Worm (Caenorhabditis elegans): ENCODE measurements around the gene egl-46.

ce11 chrV:6659533-6659932 lies 21.8 kb downstream of the egl-46 start:
- no peak for TF ChIP-seq hlh-30 (tag; optimal IDR thresholded peaks at IDR 0.05; ENCODE audit: insufficient read depth)
- TF ChIP-seq pha-4 (tag; optimal IDR thresholded peaks at IDR 0.05) = no peak
- no peak for TF ChIP-seq F13H6.1 (tag; optimal IDR thresholded peaks at IDR 0.05)
- no peak for TF ChIP-seq ceh-2 (tag; optimal IDR thresholded peaks at IDR 0.05)
- no peak for TF ChIP-seq ceh-31 (tag; optimal IDR thresholded peaks at IDR 0.05)
- no peak for TF ChIP-seq lin-11 (tag; optimal IDR thresholded peaks at IDR 0.05)
- TF ChIP-seq fkh-6 (tag; optimal IDR thresholded peaks at IDR 0.05) = no peak
- no peak for TF ChIP-seq gmeb-2 (tag; optimal IDR thresholded peaks at IDR 0.05)
- TF ChIP-seq unc-3 (GFP tag; conservative IDR thresholded peaks at IDR 0.05) = no peak
- TF ChIP-seq unc-3 (tag; optimal IDR thresholded peaks at IDR 0.05) = no peak
- no peak for TF ChIP-seq sox-4 (tag; optimal IDR thresholded peaks at IDR 0.05)
- no peak for TF ChIP-seq elt-2 (tag; optimal IDR thresholded peaks at IDR 0.05)
